Fruit fly (Drosophila melanogaster): ENCODE measurements around the gene Ada.

The Ada gene

DNA sequence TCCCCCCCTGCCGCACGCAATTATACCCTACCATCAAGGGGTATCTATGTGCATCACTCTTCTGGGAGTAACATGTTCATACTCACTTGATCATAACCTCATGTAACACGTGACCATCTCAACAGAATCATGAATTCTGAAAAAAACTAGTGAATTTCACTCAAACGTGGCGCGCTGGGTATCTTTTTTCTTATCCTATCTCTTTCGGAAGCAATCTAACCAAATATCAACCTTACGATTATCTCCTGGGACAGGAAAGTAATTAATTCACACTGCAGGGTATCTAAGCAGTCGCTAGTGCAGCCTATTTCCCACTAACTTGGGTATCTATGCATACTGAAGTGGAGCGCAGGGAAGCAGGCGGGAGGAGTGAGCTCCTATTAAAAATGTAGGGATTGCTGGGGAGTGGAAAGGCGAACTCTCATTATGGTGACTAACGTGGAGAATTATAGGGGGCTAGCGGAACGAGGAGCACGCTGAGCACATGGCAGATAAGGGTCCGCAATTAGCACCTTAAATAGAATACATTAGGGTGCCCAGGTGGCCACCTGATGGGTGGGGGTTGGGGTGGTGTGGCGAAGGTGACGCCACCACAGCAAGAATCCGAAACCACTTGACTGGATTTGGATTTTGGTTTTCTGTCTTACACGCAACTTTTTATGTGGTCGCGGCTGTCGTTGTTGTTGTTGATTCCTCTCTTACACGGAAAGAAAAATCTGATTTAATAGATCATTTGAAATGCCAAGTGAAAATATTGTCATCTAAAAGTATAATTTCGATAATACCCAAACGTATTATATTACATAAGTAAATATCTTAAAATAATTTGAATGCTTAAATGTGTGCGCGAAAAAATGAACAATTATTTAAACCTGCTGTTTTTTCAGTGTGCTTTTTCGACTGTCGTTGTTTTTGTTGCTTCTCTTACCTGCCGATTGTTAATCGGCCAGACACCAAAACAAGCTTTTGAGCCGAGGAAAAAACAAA is 9.6 kb upstream of the Ada start (continued):
- no peak for TF ChIP-seq tll (GFP tag; optimal IDR thresholded peaks at IDR 0.05)
- TF ChIP-seq CG3726 (GFP tag; IDR thresholded peaks at IDR 0.05), result no peak
- no peak for TF ChIP-seq gsb (GFP tag; IDR thresholded peaks at IDR 0.05)
- no peak for TF ChIP-seq fru (optimal IDR thresholded peaks at IDR 0.05)
- TF ChIP-seq tx (GFP tag; optimal IDR thresholded peaks at IDR 0.05), result peak; percentile 51
- no peak for TF ChIP-seq Dref (GFP tag; IDR thresholded peaks at IDR 0.05)
- peak; percentile 96 for TF ChIP-seq BtbVII (GFP tag; optimal IDR thresholded peaks at IDR 0.05)
- peak; percentile 93 for TF ChIP-seq CG12299 (tag; optimal IDR thresholded peaks at IDR 0.05)
- TF ChIP-seq tna (GFP tag; IDR thresholded peaks at IDR 0.05; ENCODE audit: partially characterized antibody), result no peak
- TF ChIP-seq Atf-2 (GFP tag; optimal IDR thresholded peaks at IDR 0.05), result peak; percentile 66
- TF ChIP-seq z (GFP tag; IDR thresholded peaks at IDR 0.05), result no peak
- peak; percentile 66 for TF ChIP-seq vfl (GFP tag; optimal IDR thresholded peaks at IDR 0.05)
- TF ChIP-seq tgo (GFP tag; IDR thresholded peaks at IDR 0.05), result no peak
- peak; percentile 68 for TF ChIP-seq CG30431 (GFP tag; optimal IDR thresholded peaks at IDR 0.05)
- no peak for TF ChIP-seq CG7372 (GFP tag; IDR thresholded peaks at IDR 0.05)
- peak; percentile 61 for TF ChIP-seq luna (GFP tag; optimal IDR thresholded peaks at IDR 0.05)
- peak; percentile 98 for TF ChIP-seq Med (GFP tag)
- TF ChIP-seq cas (GFP tag; IDR thresholded peaks at IDR 0.05), result no peak
- peak; percentile 63 for TF ChIP-seq CTCF (GFP tag; optimal IDR thresholded peaks at IDR 0.05)
- TF ChIP-seq Asciz (GFP tag; optimal IDR thresholded peaks at IDR 0.05), result peak; percentile 92
- TF ChIP-seq bigmax (GFP tag; optimal IDR thresholded peaks at IDR 0.05), result no peak
- TF ChIP-seq CG31388 (GFP tag; optimal IDR thresholded peaks at IDR 0.05), result peak; percentile 82
- TF ChIP-seq CG10321 (GFP tag; IDR thresholded peaks at IDR 0.05), result no peak
- no peak for TF ChIP-seq ssp (GFP tag; IDR thresholded peaks at IDR 0.05)
- peak; percentile 78 for TF ChIP-seq twi (tag; optimal IDR thresholded peaks at IDR 0.05)
- no peak for TF ChIP-seq cg (GFP tag; optimal IDR thresholded peaks at IDR 0.05)
- TF ChIP-seq CG18476 (GFP tag; optimal IDR thresholded peaks at IDR 0.05), result peak; percentile 89
- peak; percentile 93 for TF ChIP-seq corto (GFP tag; optimal IDR thresholded peaks at IDR 0.05)
- TF ChIP-seq Hsf (GFP tag; optimal IDR thresholded peaks at IDR 0.05), result peak; percentile 83
- TF ChIP-seq CG3847 (GFP tag; IDR thresholded peaks at IDR 0.05), result no peak
- no peak for TF ChIP-seq rib (GFP tag; IDR thresholded peaks at IDR 0.05)
- TF ChIP-seq CG5180 (GFP tag; optimal IDR thresholded peaks at IDR 0.05), result peak; percentile 82
- TF ChIP-seq sd (tag; optimal IDR thresholded peaks at IDR 0.05), result peak; percentile 84
- TF ChIP-seq dysf (GFP tag; IDR thresholded peaks at IDR 0.05), result no peak
- TF ChIP-seq p53 (GFP tag; optimal IDR thresholded peaks at IDR 0.05), result peak; percentile 38
- TF ChIP-seq wor (GFP tag; IDR thresholded peaks at IDR 0.05), result no peak
- peak; percentile 92 for TF ChIP-seq CG10274 (GFP tag; optimal IDR thresholded peaks at IDR 0.05)
- no peak for TF ChIP-seq yki (optimal IDR thresholded peaks at IDR 0.05)
- TF ChIP-seq Vsx1 (GFP tag; optimal IDR thresholded peaks at IDR 0.05), result peak; percentile 70
- peak; percentile 35 for TF ChIP-seq psq (GFP tag; optimal IDR thresholded peaks at IDR 0.05)
- TF ChIP-seq Rfx (GFP tag; IDR thresholded peaks at IDR 0.05), result no peak
- no peak for TF ChIP-seq Lpt (GFP tag; optimal IDR thresholded peaks at IDR 0.05)
- TF ChIP-seq Scr (GFP tag; IDR thresholded peaks at IDR 0.05; ENCODE audit: partially characterized antibody), result no peak
- TF ChIP-seq row (GFP tag; IDR thresholded peaks at IDR 0.05), result no peak
- TF ChIP-seq CG12391 (tag; optimal IDR thresholded peaks at IDR 0.05), result peak; percentile 96
- TF ChIP-seq cad (GFP tag; optimal IDR thresholded peaks at IDR 0.05), result no peak
- TF ChIP-seq sob (GFP tag; IDR thresholded peaks at IDR 0.05), result no peak
- TF ChIP-seq Doc3 (GFP tag; IDR thresholded peaks at IDR 0.05; ENCODE audit: partially characterized antibody), result no peak
- peak; percentile 98 for TF ChIP-seq Ets65A (GFP tag)
- peak; percentile 73 for TF ChIP-seq CG12744 (GFP tag; optimal IDR thresholded peaks at IDR 0.05)
- TF ChIP-seq Lhr (GFP tag; optimal IDR thresholded peaks at IDR 0.05), result peak; percentile 66
